Worm (Caenorhabditis elegans) whole organism, L4 larva: ENCODE data around the gene cec-5.

ENCODE experiments used
- F37D6.2 ChIP-seq: sonication (generic microtip); optimal IDR thresholded peaks from 2 replicates; lab custom pipeline; 2016; ENCODE audit warnings: mild to moderate bottlenecking, missing genetic modification characterization, missing compliant biosample characterization
- Y105C5A.15 ChIP-seq: fragments of 200-800 bp; sonication (Bioruptor generic); IDR thresholded peaks from 2 replicates; pipeline ENCODE4 v1.3.6; 2022; ENCODE audit warnings: missing genetic modification characterization, missing compliant biosample characterization
- aha-1 ChIP-seq: fragments of 150-350 bp; peaks from one replicate; lab custom pipeline; 2014; ENCODE audit warnings: missing biosample characterization, missing genetic modification characterization
- aly-2 ChIP-seq: sonication (generic microtip); optimal IDR thresholded peaks from 2 replicates; lab custom pipeline; 2018; ENCODE audit warnings: missing biosample characterization, missing genetic modification characterization
- hif-1 ChIP-seq, 2 experiments: sonication (generic microtip); optimal IDR thresholded peaks; 2 replicates each; lab custom pipeline; 2016 to 2017; ENCODE audit warnings: missing compliant biosample characterization in 2 of 2, missing genetic modification characterization in 2 of 2, missing genetic modification reagents in 2 of 2, missing genotype in 2 of 2, mild to moderate bottlenecking in 1 of 2
- lim-7 ChIP-seq: fragments of 200-800 bp; sonication (Bioruptor generic); IDR thresholded peaks from 2 replicates; pipeline ENCODE4 v1.3.6; 2022; ENCODE audit warnings: missing genetic modification characterization, missing compliant biosample characterization
- lin-1 ChIP-seq: fragments of 200-800 bp; sonication (Bioruptor generic); IDR thresholded peaks from 2 replicates; pipeline ENCODE4 v1.3.6; 2022; ENCODE audit warnings: missing genetic modification reagents, missing genetic modification characterization, missing compliant biosample characterization
- madf-5 ChIP-seq, 2 experiments: fragments of 200-800 bp; sonication (Bioruptor generic); IDR thresholded peaks; 2 replicates each; pipeline ENCODE4 v1.3.6; 2022; ENCODE audit warnings: missing compliant biosample characterization in 2 of 2, missing genetic modification characterization in 2 of 2
- nhr-111 ChIP-seq: fragments of 200-800 bp; sonication (Bioruptor generic); optimal IDR thresholded peaks from 2 replicates; lab custom pipeline; 2018; ENCODE audit warnings: mild to moderate bottlenecking, missing genetic modification characterization, missing compliant biosample characterization
- nhr-237 ChIP-seq: sonication (generic microtip); optimal IDR thresholded peaks from 2 replicates; lab custom pipeline; 2017; ENCODE audit warnings: missing biosample characterization, missing genetic modification characterization
- skn-1 ChIP-seq: fragments of 150-350 bp; optimal IDR thresholded peaks from 2 replicates; lab custom pipeline; 2014; ENCODE audit warnings: missing biosample characterization, missing genetic modification characterization

DNA sequence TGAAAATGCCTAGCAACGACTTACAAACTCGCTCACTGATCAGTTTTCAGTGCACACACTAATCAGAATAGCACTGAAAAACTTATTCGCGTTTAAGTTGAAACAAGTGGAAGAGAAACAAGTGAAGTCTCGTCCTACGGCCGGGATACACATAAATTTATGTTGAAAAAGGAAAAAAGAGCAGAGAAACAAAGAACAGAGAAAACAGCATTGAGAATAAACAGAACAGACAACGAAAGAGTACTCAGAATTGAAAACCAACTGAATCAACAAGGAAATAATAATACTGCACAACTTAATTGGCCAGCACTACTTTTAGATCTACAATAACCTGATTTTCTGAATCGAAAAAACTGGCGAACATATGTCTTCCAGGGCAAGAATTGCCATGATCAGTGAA, 25.6 kb downstream of the cec-5 start, which contains the start of gene F49E8.6:
- TF ChIP-seq madf-5 (GFP tag; IDR thresholded peaks at IDR 0.05; lab: Robert Waterston, UW) (no peak), F37D6.2 (tag; lab: Kevin White, UChicago) (no peak), aly-2 (tag; lab: Kevin White, UChicago) (no peak), hif-1 (tag; optimal IDR thresholded peaks at IDR 0.05; lab: Kevin White, UChicago) (no peak), nhr-237 (tag; lab: Kevin White, UChicago) (no peak), lin-1 (GFP tag; lab: Robert Waterston, UW) (no peak), skn-1 (tag; lab: Kevin White, UChicago) (no peak), aha-1 (tag; lab: Kevin White, UChicago) (peak; percentile 46), nhr-111 (GFP tag; lab: Kevin White, UChicago) (no peak), Y105C5A.15 (GFP tag; lab: Robert Waterston, UW) (no peak), lim-7 (GFP tag; lab: Robert Waterston, UW) (no peak)
